Fruit fly (Drosophila melanogaster) whole organism, pupa: ENCODE results near the gene CG31815.
A peak's percentile ranks its signal among the peaks of the same experiment; 100 is the strongest.

Experiments used
- CG10348 ChIP-seq: fragments of 200-800 bp; sonication (Bioruptor generic); IDR thresholded peaks from 2 replicates; pipeline ENCODE4 v1.3.6; 2022; ENCODE audit warnings: missing biosample characterization, missing genetic modification characterization
- CG12605 ChIP-seq: fragments of 200-800 bp; sonication (Bioruptor generic); IDR thresholded peaks from 2 replicates; pipeline ENCODE4 v1.3.6; 2022; ENCODE audit warnings: missing biosample characterization, missing genetic modification characterization
- CG13204 ChIP-seq: fragments of 200-800 bp; sonication (Bioruptor generic); optimal IDR thresholded peaks from 2 replicates; lab custom pipeline; 2018; ENCODE audit warnings: missing biosample characterization, mild to moderate bottlenecking, missing genetic modification characterization, moderate library complexity
- CG14655 ChIP-seq: fragments of 200-800 bp; sonication (Bioruptor generic); optimal IDR thresholded peaks from 3 replicates; lab custom pipeline; 2017; ENCODE audit warnings: mild to moderate bottlenecking, missing biosample characterization, missing genetic modification reagents, missing genetic modification characterization
- CG15710 ChIP-seq: fragments of 200-800 bp; sonication (Bioruptor generic); optimal IDR thresholded peaks from 2 replicates; lab custom pipeline; 2018; ENCODE audit warnings: missing biosample characterization, mild to moderate bottlenecking, missing genetic modification characterization, moderate library complexity
- CG17806 ChIP-seq: fragments of 200-800 bp; sonication (Bioruptor generic); optimal IDR thresholded peaks from 2 replicates; lab custom pipeline; 2018; ENCODE audit warnings: missing biosample characterization, mild to moderate bottlenecking, missing genetic modification characterization, moderate library complexity
- CG32121 ChIP-seq: fragments of 200-800 bp; sonication (Bioruptor generic); IDR thresholded peaks from 2 replicates; pipeline ENCODE4 v1.3.6; 2022; ENCODE audit warnings: missing biosample characterization, missing genetic modification characterization
- CG34367 ChIP-seq: fragments of 200-800 bp; sonication (Bioruptor generic); optimal IDR thresholded peaks from 2 replicates; lab custom pipeline; 2018; ENCODE audit warnings: missing biosample characterization, mild to moderate bottlenecking, missing genetic modification characterization
- CG4496 ChIP-seq: fragments of 200-800 bp; sonication (Bioruptor generic); IDR thresholded peaks from 3 replicates; pipeline ENCODE4 v1.3.6; 2022; ENCODE audit warnings: missing biosample characterization, missing genetic modification characterization
- CG8159 ChIP-seq: fragments of 200-800 bp; sonication (Bioruptor generic); optimal IDR thresholded peaks from 3 replicates; lab custom pipeline; 2018; ENCODE audit warnings: missing biosample characterization, mild to moderate bottlenecking, missing genetic modification characterization, moderate library complexity
- CG8301 ChIP-seq: fragments of 200-800 bp; sonication (Bioruptor generic); optimal IDR thresholded peaks from 2 replicates; lab custom pipeline; 2018; ENCODE audit warnings: missing biosample characterization, mild to moderate bottlenecking, missing genetic modification characterization
- CG9948 ChIP-seq: fragments of 200-800 bp; sonication (Bioruptor generic); optimal IDR thresholded peaks from 2 replicates; lab custom pipeline; 2018; ENCODE audit warnings: missing biosample characterization, mild to moderate bottlenecking, missing genetic modification characterization, moderate library complexity
- D1 ChIP-seq: fragments of 200-800 bp; sonication (Bioruptor generic); optimal IDR thresholded peaks from 2 replicates; lab custom pipeline; 2018; ENCODE audit warnings: missing biosample characterization, mild to moderate bottlenecking, missing genetic modification characterization, moderate library complexity
- EcR ChIP-seq: fragments of 200-800 bp; sonication (Bioruptor generic); optimal IDR thresholded peaks from 3 replicates; lab custom pipeline; 2019; ENCODE audit warnings: missing biosample characterization, missing genetic modification characterization, mild to moderate bottlenecking, moderate library complexity, missing genetic modification reagents
- Ets98B ChIP-seq: fragments of 200-800 bp; sonication (Bioruptor generic); IDR thresholded peaks from 2 replicates; pipeline ENCODE4 v1.3.6; 2022; ENCODE audit warnings: missing biosample characterization, missing genetic modification characterization
- Pif1A ChIP-seq: fragments of 200-800 bp; sonication (Bioruptor generic); optimal IDR thresholded peaks from 3 replicates; lab custom pipeline; 2016; ENCODE audit warnings: missing biosample characterization, missing genetic modification characterization
- Pif1B ChIP-seq: fragments of 200-800 bp; sonication (Bioruptor generic); optimal IDR thresholded peaks from 3 replicates; lab custom pipeline; 2016; ENCODE audit warnings: missing biosample characterization, missing genetic modification characterization
- Snoo ChIP-seq: fragments of 200-800 bp; sonication (Bioruptor generic); optimal IDR thresholded peaks from 3 replicates; lab custom pipeline; 2017; ENCODE audit warnings: missing biosample characterization, mild to moderate bottlenecking, missing genetic modification characterization, inconsistent platforms
- fd96Ca ChIP-seq: fragments of 200-800 bp; sonication (Bioruptor generic); IDR thresholded peaks from 3 replicates; pipeline ENCODE4 v1.3.6; 2022; ENCODE audit warnings: missing biosample characterization, missing genetic modification characterization
- gl ChIP-seq: fragments of 200-800 bp; sonication (Bioruptor generic); optimal IDR thresholded peaks from 2 replicates; lab custom pipeline; 2018; ENCODE audit warnings: missing biosample characterization, mild to moderate bottlenecking, missing genetic modification characterization
- rn ChIP-seq: fragments of 200-800 bp; sonication (Bioruptor generic); IDR thresholded peaks from 2 replicates; pipeline ENCODE4 v1.3.6; 2022; ENCODE audit warnings: missing biosample characterization, missing genetic modification characterization

Gene CG31815

DNA sequence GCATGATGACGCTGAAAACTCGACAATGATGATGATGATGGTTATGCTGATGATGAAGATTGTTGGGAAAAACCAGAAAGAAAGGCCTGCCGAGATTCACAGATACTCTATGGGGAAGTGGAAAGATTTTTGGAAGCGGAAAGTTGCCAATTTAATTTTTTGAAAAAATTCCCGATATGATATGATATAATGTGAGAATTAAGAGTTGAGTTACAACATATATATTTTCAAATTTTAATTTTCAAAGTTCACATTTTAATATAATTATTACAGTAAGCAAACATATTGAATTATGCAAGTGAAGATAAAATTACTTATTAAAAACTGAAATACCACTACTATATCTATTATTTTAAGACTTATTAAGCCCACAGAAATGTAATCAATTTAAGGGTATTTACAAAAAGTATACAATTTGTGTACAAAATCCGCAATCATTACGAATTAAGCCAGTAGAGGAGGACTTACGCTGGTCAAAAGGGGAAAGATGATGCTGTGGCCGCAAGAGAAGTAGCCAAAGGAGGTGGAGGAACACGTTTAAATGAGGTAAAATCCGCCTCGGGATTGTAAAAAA lies 11.6 kb upstream of the CG31815 start:
- TF ChIP-seq D1 (tag; lab: Kevin White, UChicago): peak; percentile 50
- TF ChIP-seq CG4496: no peak
- peak; percentile 54 for TF ChIP-seq CG17806 (tag; lab: Kevin White, UChicago)
- TF ChIP-seq Pif1A (GFP tag; lab: Kevin White, UChicago): peak; percentile 4
- TF ChIP-seq Snoo (tag; lab: Kevin White, UChicago): peak; percentile 46
- TF ChIP-seq rn: peak; percentile 22; the same call in 1 of the 2 replicates
- peak; percentile 67 for TF ChIP-seq CG9948 (tag; lab: Kevin White, UChicago)
- no peak for TF ChIP-seq CG13204 (GFP tag; lab: Kevin White, UChicago)
- peak; percentile 65 for TF ChIP-seq CG8301 (tag; lab: Kevin White, UChicago)
- no peak for TF ChIP-seq CG12605 (GFP tag; lab: Robert Waterston, UW)
- TF ChIP-seq EcR (GFP tag; lab: Kevin White, UChicago): no peak
- peak; percentile 48 for TF ChIP-seq CG34367 (tag; lab: Kevin White, UChicago)
- TF ChIP-seq fd96Ca (GFP tag; lab: Robert Waterston, UW): no peak
- peak; percentile 75 for TF ChIP-seq CG14655 (GFP tag; lab: Kevin White, UChicago)
- peak; percentile 75 for TF ChIP-seq CG8159 (tag; lab: Kevin White, UChicago)
- TF ChIP-seq CG15710 (tag; lab: Kevin White, UChicago): peak; percentile 62

DNA sequence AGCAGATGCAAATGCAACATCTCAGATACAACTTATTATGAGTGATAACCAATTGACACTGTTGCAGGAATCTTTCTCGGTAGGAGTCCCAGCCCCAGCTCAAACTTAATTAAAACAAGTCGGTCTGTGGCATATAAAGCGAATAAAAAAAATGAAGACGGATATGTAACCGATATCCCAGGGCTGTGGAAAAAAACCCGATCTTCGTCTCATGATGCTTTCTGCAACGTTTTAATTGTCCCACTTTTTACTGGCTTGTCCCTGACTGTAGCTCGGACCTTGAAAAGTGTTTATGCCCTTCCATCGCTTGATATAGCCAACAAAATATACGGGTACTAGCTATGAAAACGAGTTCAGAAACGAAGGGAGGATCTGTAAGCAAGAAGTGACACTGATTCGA lies 11.0 kb upstream of the CG31815 start:
- TF ChIP-seq CG9948 (tag; lab: Kevin White, UChicago): no peak
- TF ChIP-seq Pif1A (GFP tag; lab: Kevin White, UChicago): no peak
- no peak for TF ChIP-seq CG15710 (tag; lab: Kevin White, UChicago)
- peak; percentile 93 for TF ChIP-seq EcR (GFP tag; lab: Kevin White, UChicago)

DNA sequence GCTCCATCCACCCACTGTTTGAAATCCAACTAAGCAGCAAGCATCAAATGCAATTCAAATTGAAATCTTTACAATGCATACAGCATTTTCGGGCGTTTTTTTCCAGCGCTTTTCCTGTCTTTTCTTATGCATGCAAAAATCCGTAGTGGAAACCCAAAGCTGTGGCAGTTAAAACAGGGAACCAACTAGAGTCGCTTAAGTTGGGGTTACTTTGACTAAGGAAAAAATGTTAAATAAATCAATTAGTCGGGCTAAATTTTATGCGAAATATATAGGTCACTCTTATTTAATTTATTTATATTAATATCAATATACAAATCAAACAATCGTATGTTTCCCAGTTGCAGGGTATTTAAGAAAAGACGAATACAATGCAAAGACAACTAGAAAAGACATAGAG lies 9.7 kb upstream of the CG31815 start:
- TF ChIP-seq Pif1B (GFP tag; lab: Kevin White, UChicago) (no peak), CG13204 (GFP tag; lab: Kevin White, UChicago) (no peak), Ets98B (GFP tag; lab: Robert Waterston, UW) (peak; percentile 25), CG32121 (GFP tag; lab: Robert Waterston, UW) (no peak), fd96Ca (GFP tag; lab: Robert Waterston, UW) (peak; percentile 8; the same call in 1 of the 3 replicates), CG14655 (GFP tag; lab: Kevin White, UChicago) (peak; percentile 56)

DNA sequence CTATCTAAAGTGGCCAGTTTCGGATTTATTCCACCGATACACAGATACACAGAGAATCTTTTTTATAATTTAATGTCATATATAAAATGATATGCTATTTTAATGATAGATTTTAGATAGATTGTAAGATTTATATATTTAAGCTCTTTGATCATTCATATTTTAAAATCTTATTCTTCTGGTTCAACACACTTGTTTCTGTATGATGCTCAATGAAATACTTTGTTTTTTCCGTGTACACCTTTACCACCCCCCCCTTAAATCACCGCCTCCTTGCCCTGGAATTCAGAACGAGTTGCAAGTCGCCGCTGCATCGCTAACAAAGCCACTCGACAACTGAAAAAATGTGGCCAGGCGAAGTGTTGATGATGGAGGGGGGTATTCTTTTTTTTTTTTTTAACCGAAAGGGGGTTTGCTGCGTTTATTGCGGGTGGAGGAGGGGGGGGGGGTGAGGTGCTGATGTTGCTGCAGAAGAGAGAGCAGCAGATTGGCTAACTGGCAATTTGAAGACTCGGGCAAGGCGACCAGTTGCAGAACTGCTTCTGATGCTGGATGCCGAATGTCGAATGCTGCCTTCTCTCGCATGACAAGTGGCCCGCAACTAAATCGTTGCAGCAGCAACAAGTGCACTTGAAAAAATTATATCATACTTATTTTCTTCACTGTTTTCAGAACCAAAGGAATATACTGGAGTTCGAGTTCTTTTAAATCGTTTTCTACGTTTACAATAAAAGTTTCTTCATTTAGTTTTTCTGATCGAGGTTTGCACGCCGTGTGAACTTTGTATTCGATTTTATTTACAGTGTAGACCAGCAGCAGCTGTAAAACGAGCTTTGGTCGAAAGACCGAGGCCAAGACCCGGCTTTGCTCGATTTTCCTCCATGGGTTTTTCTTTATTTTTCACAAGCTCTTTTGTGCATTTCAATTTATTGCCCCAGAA lies 7.6 kb upstream of the CG31815 start:
- TF ChIP-seq CG8159 (tag; lab: Kevin White, UChicago) (peak; percentile 97), CG10348 (peak; percentile 82), Ets98B (GFP tag; lab: Robert Waterston, UW) (peak; percentile 95), CG15710 (tag; lab: Kevin White, UChicago) (peak; percentile 96), fd96Ca (GFP tag; lab: Robert Waterston, UW) (peak; percentile 97), Snoo (tag; lab: Kevin White, UChicago) (peak; percentile 95), gl (tag; lab: Kevin White, UChicago) (peak; percentile 91), CG12605 (GFP tag; lab: Robert Waterston, UW) (peak; percentile 94), rn (peak; percentile 91), Pif1A (GFP tag; lab: Kevin White, UChicago) (peak; percentile 85), CG8301 (tag; lab: Kevin White, UChicago) (peak; percentile 97), CG17806 (tag; lab: Kevin White, UChicago) (peak; percentile 97), Pif1B (GFP tag; lab: Kevin White, UChicago) (peak; percentile 96), CG13204 (GFP tag; lab: Kevin White, UChicago) (peak; percentile 93), CG14655 (GFP tag; lab: Kevin White, UChicago) (peak; percentile 96), D1 (tag; lab: Kevin White, UChicago) (peak; percentile 90), EcR (GFP tag; lab: Kevin White, UChicago) (peak; percentile 63), CG32121 (GFP tag; lab: Robert Waterston, UW) (peak; percentile 96), CG34367 (tag; lab: Kevin White, UChicago) (peak; percentile 96), CG9948 (tag; lab: Kevin White, UChicago) (peak; percentile 97), CG4496 (peak; percentile 98)

DNA sequence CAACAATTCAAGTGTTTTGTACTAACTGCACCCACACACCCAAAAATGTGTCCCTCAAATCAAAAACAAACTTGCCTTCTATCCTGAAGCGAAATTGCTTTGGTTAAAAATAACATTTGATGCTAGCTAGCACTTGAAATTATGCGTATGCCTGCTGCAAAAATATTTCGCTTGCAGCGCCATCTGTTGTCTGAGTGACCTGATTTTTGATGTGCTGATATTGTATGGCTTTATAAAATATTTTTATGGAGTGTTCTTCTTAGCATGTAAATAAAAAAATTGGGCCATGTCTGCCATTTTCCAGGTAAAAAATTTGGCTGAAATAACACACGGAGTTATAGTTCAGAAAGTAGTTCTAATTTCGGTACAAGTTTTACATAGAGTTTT lies 6.9 kb upstream of the CG31815 start:
- TF ChIP-seq CG8301 (tag; lab: Kevin White, UChicago) (no peak), gl (tag; lab: Kevin White, UChicago) (no peak), Ets98B (GFP tag; lab: Robert Waterston, UW) (no peak), CG4496 (no peak), rn (no peak), CG8159 (tag; lab: Kevin White, UChicago) (no peak), Pif1B (GFP tag; lab: Kevin White, UChicago) (no peak), CG10348 (no peak), CG34367 (tag; lab: Kevin White, UChicago) (no peak), EcR (GFP tag; lab: Kevin White, UChicago) (no peak), CG32121 (GFP tag; lab: Robert Waterston, UW) (no peak), CG14655 (GFP tag; lab: Kevin White, UChicago) (no peak), CG13204 (GFP tag; lab: Kevin White, UChicago) (no peak), D1 (tag; lab: Kevin White, UChicago) (no peak), CG9948 (tag; lab: Kevin White, UChicago) (no peak), CG17806 (tag; lab: Kevin White, UChicago) (no peak)
